Worm (Caenorhabditis elegans) whole organism, late embryonic: ENCODE results near the gene clec-226.

Experiments used
- ceh-34 ChIP-seq: sonication (generic microtip); optimal IDR thresholded peaks from 2 replicates; lab custom pipeline; 2016; ENCODE audit warnings: mild to moderate bottlenecking, missing genetic modification characterization, missing compliant biosample characterization
- elt-2 ChIP-seq: sonication (generic microtip); optimal IDR thresholded peaks from 2 replicates; lab custom pipeline; 2016; ENCODE audit warnings: missing genetic modification reagents, missing genetic modification characterization, missing compliant biosample characterization
- lin-11 ChIP-seq: fragments of 200-800 bp; sonication (Bioruptor generic); optimal IDR thresholded peaks from 2 replicates; lab custom pipeline; 2018; ENCODE audit warnings: mild to moderate bottlenecking, missing genetic modification characterization, missing compliant biosample characterization
- pha-4 ChIP-seq: fragments of 150-350 bp; optimal IDR thresholded peaks from 2 replicates; lab custom pipeline; 2018; ENCODE audit warnings: missing biosample characterization, missing genetic modification reagents, missing genetic modification characterization
- pqm-1 ChIP-seq: sonication (generic microtip); optimal IDR thresholded peaks from 2 replicates; lab custom pipeline; 2016; ENCODE audit warnings: missing genetic modification characterization, missing compliant biosample characterization
- sox-4 ChIP-seq: sonication (generic microtip); optimal IDR thresholded peaks from 2 replicates; lab custom pipeline; 2017; ENCODE audit warnings: mild to moderate bottlenecking, missing genetic modification characterization, inconsistent platforms, missing compliant biosample characterization
- tbx-2 ChIP-seq: sonication (generic microtip); optimal IDR thresholded peaks from 2 replicates; lab custom pipeline; 2016; ENCODE audit warnings: missing genetic modification characterization, missing compliant biosample characterization

DNA sequence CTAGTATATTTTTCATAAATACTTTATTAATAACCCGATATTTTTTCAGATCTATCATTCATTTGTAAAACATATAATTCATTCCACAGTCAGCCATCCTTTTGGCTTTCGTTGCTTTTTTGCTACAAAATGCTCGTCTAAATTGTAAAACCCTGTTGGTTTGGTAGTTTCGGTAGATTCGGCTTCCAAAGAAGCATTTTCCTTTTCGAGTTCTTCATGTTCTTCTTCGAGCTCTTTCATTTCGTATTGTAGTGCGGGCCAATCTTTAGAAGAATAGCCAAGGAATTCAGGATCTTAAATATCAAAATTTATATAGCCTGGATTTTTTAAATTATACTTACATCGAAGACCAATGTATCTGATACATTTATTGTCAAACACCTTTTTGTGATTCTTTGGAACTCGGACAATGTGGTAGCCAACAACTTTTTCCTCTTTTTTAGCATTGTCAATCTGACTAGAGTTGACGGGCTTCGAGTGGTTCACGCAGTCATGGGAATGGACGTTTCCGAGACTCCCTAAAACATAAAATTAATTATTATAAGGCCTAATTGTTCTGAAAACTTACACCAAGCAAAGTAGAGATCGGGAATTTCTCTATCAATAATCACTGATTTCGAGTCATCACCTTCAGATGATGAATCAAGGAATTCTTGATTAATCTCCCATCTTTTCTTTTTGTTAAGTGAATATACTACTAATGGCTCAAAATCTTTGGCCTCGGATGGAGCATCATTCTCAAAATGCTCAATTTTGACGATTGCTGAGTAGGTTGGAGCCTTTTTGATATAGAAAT lies 38.5 kb upstream of the clec-226 start:
- no peak for TF ChIP-seq pqm-1 (tag; lab: Kevin White, UChicago)
- no peak for TF ChIP-seq sox-4
- no peak for TF ChIP-seq elt-2 (tag; lab: Kevin White, UChicago)
- TF ChIP-seq ceh-34 = no peak
- no peak for TF ChIP-seq lin-11 (tag; lab: Kevin White, UChicago)
- no peak for TF ChIP-seq tbx-2 (tag; lab: Kevin White, UChicago)
- TF ChIP-seq pha-4 (tag; lab: Kevin White, UChicago) = no peak
